Fruit fly (Drosophila melanogaster) whole organism, embryonic: ENCODE results near the gene CG18577.

Source experiments
- Ada2b ChIP-seq: fragments of 200-800 bp; sonication (Bioruptor generic); IDR thresholded peaks from 2 replicates; pipeline ENCODE4 v1.3.6; 2022; ENCODE audit warnings: missing biosample characterization, missing genetic modification characterization
- CG10147 ChIP-seq: fragments of 200-800 bp; sonication (Bioruptor generic); optimal IDR thresholded peaks from 2 replicates; lab custom pipeline; 2019; ENCODE audit warnings: missing biosample characterization, mild to moderate bottlenecking, missing genetic modification characterization, moderate library complexity
- CG10274 ChIP-seq: fragments of 200-800 bp; sonication (Bioruptor generic); optimal IDR thresholded peaks from 3 replicates; lab custom pipeline; 2017; ENCODE audit warnings: missing biosample characterization, mild to moderate bottlenecking, missing genetic modification characterization
- CG11085 ChIP-seq: fragments of 200-800 bp; sonication (Bioruptor generic); IDR thresholded peaks from 2 replicates; pipeline ENCODE4 v1.3.6; 2022; ENCODE audit warnings: missing biosample characterization, missing genetic modification characterization
- CG11560 ChIP-seq: fragments of 200-800 bp; sonication (Bioruptor generic); IDR thresholded peaks from 3 replicates; pipeline ENCODE4 v1.3.6; 2022; ENCODE audit warnings: missing biosample characterization, missing genetic modification characterization
- CG11723 ChIP-seq: fragments of 200-800 bp; sonication (Bioruptor generic); optimal IDR thresholded peaks from 2 replicates; lab custom pipeline; 2017; ENCODE audit warnings: missing biosample characterization, mild to moderate bottlenecking, missing genetic modification characterization
- CG12769 ChIP-seq: fragments of 200-800 bp; sonication (Bioruptor generic); optimal IDR thresholded peaks from 2 replicates; lab custom pipeline; 2019; ENCODE audit warnings: missing biosample characterization, mild to moderate bottlenecking, missing genetic modification characterization, moderate library complexity
- CG14860 ChIP-seq: fragments of 200-800 bp; sonication (Bioruptor generic); IDR thresholded peaks from 3 replicates; pipeline ENCODE4 v1.3.6; 2022; ENCODE audit warnings: missing biosample characterization, missing genetic modification characterization; ENCODE audit not compliant: partially characterized antibody
- CG15514 ChIP-seq: fragments of 200-800 bp; sonication (Bioruptor generic); optimal IDR thresholded peaks from 3 replicates; lab custom pipeline; 2017; ENCODE audit warnings: missing biosample characterization, missing genetic modification characterization, mild to moderate bottlenecking, moderate library complexity, missing genetic modification reagents
- CG16863 ChIP-seq: fragments of 200-800 bp; sonication (Bioruptor generic); optimal IDR thresholded peaks from 3 replicates; lab custom pipeline; 2016; ENCODE audit warnings: missing biosample characterization, missing genetic modification characterization
- CG18011 ChIP-seq: fragments of 200-800 bp; sonication (Bioruptor generic); optimal IDR thresholded peaks from 2 replicates; lab custom pipeline; 2017; ENCODE audit warnings: missing biosample characterization, missing genetic modification characterization, mild to moderate bottlenecking, moderate library complexity, missing genotype
- CG18599 ChIP-seq: fragments of 200-800 bp; sonication (Bioruptor generic); optimal IDR thresholded peaks from 3 replicates; lab custom pipeline; 2017; ENCODE audit warnings: missing biosample characterization, missing genetic modification characterization, mild to moderate bottlenecking, moderate library complexity, missing genetic modification reagents
- CG2875 ChIP-seq: fragments of 200-800 bp; sonication (Bioruptor generic); optimal IDR thresholded peaks from 2 replicates; lab custom pipeline; 2017; ENCODE audit warnings: missing biosample characterization, mild to moderate bottlenecking, missing genetic modification characterization, missing genetic modification reagents
- CG31224 ChIP-seq: fragments of 200-800 bp; sonication (Bioruptor generic); IDR thresholded peaks from 2 replicates; pipeline ENCODE4 v1.3.6; 2022; ENCODE audit warnings: missing biosample characterization, missing genetic modification characterization
- CG31441 ChIP-seq: fragments of 200-800 bp; sonication (Bioruptor generic); IDR thresholded peaks from 2 replicates; pipeline ENCODE4 v1.3.6; 2022; ENCODE audit warnings: missing biosample characterization, missing genetic modification characterization
- CG32532 ChIP-seq: fragments of 200-800 bp; sonication (Bioruptor generic); IDR thresholded peaks from 2 replicates; pipeline ENCODE4 v1.3.6; 2022; ENCODE audit warnings: missing biosample characterization, missing genetic modification characterization
- CG3281 ChIP-seq: fragments of 200-800 bp; sonication (Bioruptor generic); optimal IDR thresholded peaks from 3 replicates; lab custom pipeline; 2017; ENCODE audit warnings: missing biosample characterization, mild to moderate bottlenecking, missing genetic modification characterization
- CG3995 ChIP-seq: fragments of 200-800 bp; sonication (Bioruptor generic); optimal IDR thresholded peaks from 3 replicates; lab custom pipeline; 2016; ENCODE audit warnings: missing biosample characterization, missing genetic modification characterization
- CG4360 ChIP-seq: fragments of 200-800 bp; sonication (Bioruptor generic); IDR thresholded peaks from 2 replicates; pipeline ENCODE4 v1.3.6; 2022; ENCODE audit warnings: missing biosample characterization, missing genetic modification characterization
- CG8089 ChIP-seq: fragments of 200-800 bp; sonication (Bioruptor generic); optimal IDR thresholded peaks from 3 replicates; lab custom pipeline; 2016; ENCODE audit warnings: missing biosample characterization, missing genetic modification characterization
- CG9215 ChIP-seq: fragments of 200-800 bp; sonication (Bioruptor generic); IDR thresholded peaks from 2 replicates; pipeline ENCODE4 v1.3.6; 2022; ENCODE audit warnings: missing biosample characterization, missing genetic modification characterization
- CG9727 ChIP-seq: fragments of 200-800 bp; sonication (Bioruptor generic); optimal IDR thresholded peaks from 3 replicates; lab custom pipeline; 2017; ENCODE audit warnings: missing biosample characterization, mild to moderate bottlenecking, missing genetic modification characterization
- Chrac-16 ChIP-seq: fragments of 200-800 bp; sonication (Bioruptor generic); optimal IDR thresholded peaks from 3 replicates; lab custom pipeline; 2016; ENCODE audit warnings: missing biosample characterization, missing genetic modification characterization
- CrebB ChIP-seq: fragments of 200-800 bp; sonication (Bioruptor generic); optimal IDR thresholded peaks from 3 replicates; lab custom pipeline; 2018; ENCODE audit warnings: missing biosample characterization, mild to moderate bottlenecking, missing genetic modification characterization
- Dbx ChIP-seq: fragments of 200-800 bp; sonication (Bioruptor generic); IDR thresholded peaks from 3 replicates; pipeline ENCODE4 v1.3.6; 2022; ENCODE audit warnings: missing biosample characterization, missing genetic modification characterization
- Dek ChIP-seq: fragments of 200-800 bp; sonication (Bioruptor generic); optimal IDR thresholded peaks from 3 replicates; lab custom pipeline; 2019; ENCODE audit warnings: missing biosample characterization, mild to moderate bottlenecking, missing genetic modification characterization, moderate library complexity
- Fer3 ChIP-seq: fragments of 200-800 bp; sonication (Bioruptor generic); optimal IDR thresholded peaks from 2 replicates; lab custom pipeline; 2018; ENCODE audit warnings: missing biosample characterization, mild to moderate bottlenecking, missing genetic modification characterization, moderate library complexity
- Hmr ChIP-seq: fragments of 200-800 bp; sonication (Bioruptor generic); optimal IDR thresholded peaks from 3 replicates; lab custom pipeline; 2017; ENCODE audit warnings: mild to moderate bottlenecking, missing biosample characterization, missing genetic modification reagents, missing genetic modification characterization
- Hmx ChIP-seq: fragments of 200-800 bp; sonication (Bioruptor generic); optimal IDR thresholded peaks from 2 replicates; lab custom pipeline; 2016; ENCODE audit warnings: missing biosample characterization, missing genetic modification characterization
- NC2β ChIP-seq: fragments of 200-800 bp; sonication (Bioruptor generic); optimal IDR thresholded peaks from 2 replicates; lab custom pipeline; 2016; ENCODE audit warnings: missing biosample characterization, missing genetic modification characterization
- NFAT ChIP-seq: fragments of 200-800 bp; sonication (Bioruptor generic); IDR thresholded peaks from 2 replicates; pipeline ENCODE4 v1.3.6; 2022; ENCODE audit warnings: missing biosample characterization, missing genetic modification characterization
- Ptx1 ChIP-seq: fragments of 200-800 bp; sonication (Bioruptor generic); IDR thresholded peaks from 2 replicates; pipeline ENCODE4 v1.3.6; 2022; ENCODE audit warnings: missing biosample characterization, missing genetic modification characterization
- Trl ChIP-seq, 3 experiments: fragments of >200 bp in 2 of 3; fragments of 200-800 bp in 1 of 3; sonication (Bioruptor generic) in 1 of 3; optimal IDR thresholded peaks; 2 replicates in 1 of 3; 3 replicates in 2 of 3; lab custom pipeline; 2016 to 2017; ENCODE audit warnings: missing biosample characterization in 1 of 3, missing genetic modification characterization in 1 of 3
- Xbp1 ChIP-seq: fragments of 200-800 bp; sonication (Bioruptor generic); optimal IDR thresholded peaks from 3 replicates; lab custom pipeline; 2016; ENCODE audit warnings: missing biosample characterization, mild to moderate bottlenecking, missing genetic modification characterization
- ato ChIP-seq: fragments of 200-800 bp; sonication (Bioruptor generic); IDR thresholded peaks from 2 replicates; pipeline ENCODE4 v1.3.6; 2022; ENCODE audit warnings: missing biosample characterization, missing genetic modification characterization; ENCODE audit not compliant: partially characterized antibody
- cato ChIP-seq: fragments of 200-800 bp; sonication (Bioruptor generic); optimal IDR thresholded peaks from 2 replicates; lab custom pipeline; 2016; ENCODE audit warnings: missing biosample characterization, missing genetic modification characterization, borderline replicate concordance
- caup ChIP-seq: fragments of 200-800 bp; sonication (Bioruptor generic); optimal IDR thresholded peaks from 3 replicates; lab custom pipeline; 2017; ENCODE audit warnings: missing biosample characterization, mild to moderate bottlenecking, missing genetic modification characterization, moderate library complexity; ENCODE audit not compliant: severe bottlenecking
- corto ChIP-seq: fragments of 200-800 bp; sonication (Bioruptor generic); optimal IDR thresholded peaks from 2 replicates; lab custom pipeline; 2016; ENCODE audit warnings: missing biosample characterization, mild to moderate bottlenecking, missing genetic modification characterization, moderate library complexity
- cwo ChIP-seq: fragments of 200-800 bp; sonication (Bioruptor generic); optimal IDR thresholded peaks from 3 replicates; lab custom pipeline; 2017; ENCODE audit warnings: missing biosample characterization, missing genetic modification characterization, mild to moderate bottlenecking, moderate library complexity, missing genetic modification reagents
- dm ChIP-seq: fragments of 200-800 bp; sonication (Bioruptor generic); optimal IDR thresholded peaks from 3 replicates; lab custom pipeline; 2016; ENCODE audit warnings: missing biosample characterization, missing genetic modification characterization
- dysf ChIP-seq: fragments of 200-800 bp; sonication (Bioruptor generic); IDR thresholded peaks from 3 replicates; pipeline ENCODE4 v1.3.6; 2022; ENCODE audit warnings: missing biosample characterization, missing genetic modification characterization
- gem ChIP-seq: fragments of 200-800 bp; sonication (Bioruptor generic); optimal IDR thresholded peaks from 2 replicates; lab custom pipeline; 2019; ENCODE audit warnings: missing biosample characterization, mild to moderate bottlenecking, missing genetic modification characterization, moderate library complexity
- ind ChIP-seq: fragments of 200-800 bp; sonication (Bioruptor generic); optimal IDR thresholded peaks from 3 replicates; lab custom pipeline; 2016; ENCODE audit warnings: missing biosample characterization, missing genetic modification characterization
- insv ChIP-seq, 2 experiments: fragments of 200-800 bp; sonication (Bioruptor generic); optimal IDR thresholded peaks; 3 replicates each; lab custom pipeline; 2016 to 2018; ENCODE audit warnings: missing biosample characterization in 2 of 2, missing genetic modification characterization in 2 of 2
- lmd ChIP-seq: fragments of 200-800 bp; sonication (Bioruptor generic); IDR thresholded peaks from 2 replicates; pipeline ENCODE4 v1.3.6; 2022; ENCODE audit warnings: missing biosample characterization, missing genetic modification characterization
- pan ChIP-seq, 4 experiments: fragments of >200 bp in 3 of 4; fragments of 200-800 bp in 1 of 4; sonication (Bioruptor generic) in 1 of 4; optimal IDR thresholded peaks in 3 of 4; IDR thresholded peaks in 1 of 4; 2 replicates each; pipeline versions ENCODE4 v1.3.6 to Lab custom; 2017 to 2022; ENCODE audit warnings: missing biosample characterization in 2 of 4, missing genetic modification characterization in 2 of 4, mixed read lengths in 1 of 4
- psq ChIP-seq: fragments of 200-800 bp; sonication (Bioruptor generic); optimal IDR thresholded peaks from 2 replicates; lab custom pipeline; 2017; ENCODE audit warnings: missing biosample characterization, missing genetic modification characterization
- sens-2 ChIP-seq: fragments of 200-800 bp; sonication (Bioruptor generic); IDR thresholded peaks from 2 replicates; pipeline ENCODE4 v1.3.6; 2022; ENCODE audit warnings: missing biosample characterization, missing genetic modification characterization

The CG18577 gene

DNA sequence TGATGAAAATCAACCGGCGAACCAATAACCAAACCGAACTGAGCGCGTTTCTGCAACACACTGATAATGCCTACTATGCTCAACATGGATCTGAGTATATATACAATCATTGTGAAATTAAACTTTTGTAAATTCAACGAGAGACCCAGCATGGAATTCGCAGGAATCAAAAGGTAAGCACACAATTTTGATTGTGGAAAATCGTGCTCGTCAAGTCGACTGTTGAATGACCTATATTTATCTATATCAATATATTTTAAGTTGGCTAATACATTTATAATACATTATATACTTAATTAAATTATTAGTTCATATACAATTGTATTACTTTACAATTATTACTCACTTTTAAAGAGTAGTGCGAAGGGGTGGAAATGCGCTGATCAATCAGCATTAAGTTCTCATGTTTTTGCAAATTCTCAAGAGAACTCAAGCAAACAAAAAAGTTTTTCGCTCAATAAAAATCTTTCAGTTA lies 42.1 kb upstream of the CG18577 start, which contains the start of gene Ugt302K1 (continued):
- TF ChIP-seq Hmr (GFP tag; lab: Kevin White, UChicago) (peak; percentile 13), ato (GFP tag; lab: Robert Waterston, UW) (no peak), psq (GFP tag; lab: Kevin White, UChicago) (no peak), cwo (peak; percentile 37), lmd (GFP tag; lab: Robert Waterston, UW) (no peak; the same call in 1 of the 2 replicates), cato (GFP tag; lab: Kevin White, UChicago) (no peak), CG18011 (GFP tag; lab: Kevin White, UChicago) (no peak), CG18599 (GFP tag; lab: Kevin White, UChicago) (peak; percentile 66), CG4360 (GFP tag; lab: Robert Waterston, UW) (no peak), CG9727 (GFP tag; lab: Kevin White, UChicago) (peak; percentile 16), CG9215 (GFP tag; lab: Robert Waterston, UW) (0 out of 2 replicates have a peak, but pooled peaks have one; percentile 15), insv (GFP tag; optimal IDR thresholded peaks at IDR 0.05; lab: Kevin White, UChicago) (no peak), CG11560 (tag; lab: Robert Waterston, UW) (no peak), CG12769 (tag; lab: Kevin White, UChicago) (peak; percentile 13), CrebB (tag; lab: Kevin White, UChicago) (no peak), Ptx1 (GFP tag; lab: Robert Waterston, UW) (peak; percentile 43; the same call in 1 of the 2 replicates), CG31441 (GFP tag; lab: Robert Waterston, UW) (no peak), NFAT (GFP tag; lab: Robert Waterston, UW) (peak; percentile 35; the same call in 1 of the 2 replicates), Chrac-16 (no peak), sens-2 (GFP tag; lab: Robert Waterston, UW) (no peak), NC2β (GFP tag; lab: Kevin White, UChicago) (no peak), pan (optimal IDR thresholded peaks at IDR 0.05; lab: Kevin White, UChicago) (no peak), pan (GFP tag; optimal IDR thresholded peaks at IDR 0.05 in 1 of 2, IDR thresholded peaks at IDR 0.05 in 1 of 2) (no peak), CG3995 (GFP tag; lab: Kevin White, UChicago) (no peak), Dek (tag; lab: Kevin White, UChicago) (no peak), CG16863 (GFP tag; lab: Kevin White, UChicago) (no peak), CG31224 (GFP tag; lab: Robert Waterston, UW) (0 out of 2 replicates have a peak, but pooled peaks have one; percentile 22), dm (GFP tag; lab: Kevin White, UChicago) (no peak), CG11085 (GFP tag; lab: Robert Waterston, UW) (0 out of 2 replicates have a peak, but pooled peaks have one; percentile 30), dysf (peak; percentile 36; the same call in 1 of the 3 replicates), CG10274 (peak; percentile 15), gem (tag; lab: Kevin White, UChicago) (peak; percentile 56), caup (GFP tag; lab: Kevin White, UChicago) (peak; percentile 1), CG8089 (GFP tag; lab: Kevin White, UChicago) (no peak), CG10147 (GFP tag; lab: Kevin White, UChicago) (peak; percentile 15), corto (peak; percentile 57), CG11723 (GFP tag; lab: Kevin White, UChicago) (no peak), Xbp1 (GFP tag; lab: Kevin White, UChicago) (no peak), CG2875 (GFP tag; lab: Kevin White, UChicago) (no peak), Dbx (GFP tag; lab: Robert Waterston, UW) (no peak; the same call in 2 of the 3 replicates), CG32532 (GFP tag; lab: Robert Waterston, UW) (peak; percentile 75), Trl (optimal IDR thresholded peaks at IDR 0.05; lab: Kevin White, UChicago) (peak in 1 of 2 experiments; percentile 56), Trl (GFP tag; optimal IDR thresholded peaks at IDR 0.05; lab: Kevin White, UChicago) (no peak), Fer3 (tag; lab: Kevin White, UChicago) (peak; percentile 33), CG14860 (GFP tag; lab: Robert Waterston, UW) (no peak), ind (GFP tag; lab: Kevin White, UChicago) (peak; percentile 21), CG15514 (peak; percentile 6), CG3281 (peak; percentile 56), Hmx (no peak), Ada2b (GFP tag; lab: Robert Waterston, UW) (peak; percentile 38; the same call in 1 of the 2 replicates)
